Worm (Caenorhabditis elegans): Measurements from ENCODE around the gene twk-18.
A peak's percentile ranks its signal among the peaks of the same experiment; 100 is the strongest.

The twk-18 gene

ce11 chrX:8955808-8956207 lies 32.1 kb upstream of the twk-18 start:
- TF ChIP-seq pha-4 (GFP tag; IDR thresholded peaks at IDR 0.05) (peak; percentile 26; the same call in 1 of the 2 replicates), pha-4 (tag; optimal IDR thresholded peaks at IDR 0.05) (no peak), lim-7 (GFP tag; IDR thresholded peaks at IDR 0.05) (0 out of 2 replicates have a peak, but pooled peaks have one; percentile 35), dmd-6 (GFP tag; IDR thresholded peaks at IDR 0.05) (peak; percentile 19; the same call in 1 of the 2 replicates), F26F4.8 (GFP tag; conservative IDR thresholded peaks at IDR 0.05) (no peak), tag-97 (GFP tag; IDR thresholded peaks at IDR 0.05) (no peak), ctbp-1 (GFP tag; IDR thresholded peaks at IDR 0.05) (0 out of 2 replicates have a peak, but pooled peaks have one; percentile 32)

- TF ChIP-seq lin-38 (GFP tag; IDR thresholded peaks at IDR 0.05) (no peak), egl-27 (tag; optimal IDR thresholded peaks at IDR 0.05) (no peak), Y5F2A.4 (GFP tag; optimal IDR thresholded peaks at IDR 0.05) (no peak), ztf-7 (tag; optimal IDR thresholded peaks at IDR 0.05) (no peak), lin-15B (tag; optimal IDR thresholded peaks at IDR 0.05) (no peak), T20F7.1 (GFP tag; optimal IDR thresholded peaks at IDR 0.05) (no peak), fos-1 (tag; optimal IDR thresholded peaks at IDR 0.05) (no peak), mxl-2 (GFP tag; conservative IDR thresholded peaks at IDR 0.05) (no peak), sdz-12 (GFP tag; optimal IDR thresholded peaks at IDR 0.05) (no peak), F26F4.8 (GFP tag; conservative IDR thresholded peaks at IDR 0.05) (no peak), nhr-42 (GFP tag; IDR thresholded peaks at IDR 0.05) (no peak), saeg-2 (GFP tag; IDR thresholded peaks at IDR 0.05) (no peak), ztf-11 (tag; optimal IDR thresholded peaks at IDR 0.05) (no peak)
Measured at ce11 chrX:8957974-8958373, 30.0 kb upstream of the twk-18 start.

ce11 chrX:8961120-8961834 lies 26.7 kb upstream of the twk-18 start, which contains the start of gene aexr-3:
Gene aexr-3 (minus strand): TSS chrX:8961170.
- TF ChIP-seq nhr-11 (tag; optimal IDR thresholded peaks at IDR 0.05) (peak; percentile 17), cey-2 (tag; optimal IDR thresholded peaks at IDR 0.05; ENCODE audit: borderline replicate concordance, insufficient read depth) (no peak), zfp-3 (GFP tag; conservative IDR thresholded peaks at IDR 0.05) (no peak), aha-1 (tag) (peak; percentile 11), unc-62 (GFP tag; optimal IDR thresholded peaks at IDR 0.05 in 1 of 2) (peak in 1 of 2 experiments; percentile 47), unc-62 (tag; optimal IDR thresholded peaks at IDR 0.05) (no peak)

- TF ChIP-seq F44E2.7 (GFP tag; IDR thresholded peaks at IDR 0.05) (no peak), pqm-1 (tag; optimal IDR thresholded peaks at IDR 0.05) (no peak), unc-62 (GFP tag; optimal IDR thresholded peaks at IDR 0.05 in 1 of 2) (peak in 1 of 2 experiments; percentile 79), unc-62 (tag; optimal IDR thresholded peaks at IDR 0.05) (no peak), aly-2 (tag; optimal IDR thresholded peaks at IDR 0.05) (no peak), aha-1 (tag) (peak; percentile 36), arid-1 (GFP tag; conservative IDR thresholded peaks at IDR 0.05) (no peak), ztf-7 (tag; optimal IDR thresholded peaks at IDR 0.05) (no peak), ceh-20 (GFP tag; IDR thresholded peaks at IDR 0.05) (no peak), lsy-2 (tag; optimal IDR thresholded peaks at IDR 0.05) (no peak), daf-12 (tag; optimal IDR thresholded peaks at IDR 0.05) (no peak), zag-1 (tag; optimal IDR thresholded peaks at IDR 0.05) (no peak), daf-8 (GFP tag; IDR thresholded peaks at IDR 0.05) (no peak), ZK337.2 (GFP tag; IDR thresholded peaks at IDR 0.05) (no peak), tag-97 (GFP tag; IDR thresholded peaks at IDR 0.05) (no peak), hif-1 (tag; optimal IDR thresholded peaks at IDR 0.05) (no peak), hlh-30 (tag; optimal IDR thresholded peaks at IDR 0.05; ENCODE audit: insufficient read depth) (no peak), lin-15B (tag; optimal IDR thresholded peaks at IDR 0.05) (no peak)
Measured at ce11 chrX:8963469-8963868, 24.5 kb upstream of the twk-18 start.
